Worm (Caenorhabditis elegans) whole organism, L1 larva: ENCODE measurements around the gene top-3.

Experiments
- C04F5.9 ChIP-seq: sonication (generic microtip); optimal IDR thresholded peaks from 2 replicates; lab custom pipeline; 2016; ENCODE audit warnings: missing genetic modification characterization, missing compliant biosample characterization
- F16B12.6 ChIP-seq: fragments of 150-350 bp; optimal IDR thresholded peaks from 2 replicates; lab custom pipeline; 2014; ENCODE audit warnings: missing biosample characterization, missing genetic modification characterization
- Y116A8C.19 ChIP-seq: sonication (generic microtip); optimal IDR thresholded peaks from 2 replicates; lab custom pipeline; 2016; ENCODE audit warnings: missing compliant biosample characterization, missing genetic modification characterization, borderline replicate concordance
- blmp-1 ChIP-seq: fragments of 150-350 bp; optimal IDR thresholded peaks from 2 replicates; lab custom pipeline; 2014; ENCODE audit warnings: missing biosample characterization, missing genetic modification characterization
- ceh-8 ChIP-seq: fragments of 200-800 bp; sonication (Bioruptor generic); optimal IDR thresholded peaks from 2 replicates; lab custom pipeline; 2018; ENCODE audit warnings: mild to moderate bottlenecking, missing genetic modification characterization, moderate library complexity, missing compliant biosample characterization
- ceh-82 ChIP-seq, 3 experiments: fragments of 150-350 bp in 1 of 3; sonication (generic microtip) in 2 of 3; optimal IDR thresholded peaks; 2 replicates each; lab custom pipeline; 2014 to 2017; ENCODE audit warnings: missing biosample characterization in 3 of 3, missing genetic modification characterization in 3 of 3
- ceh-90 ChIP-seq: sonication (generic microtip); optimal IDR thresholded peaks from 2 replicates; lab custom pipeline; 2016; ENCODE audit warnings: missing genetic modification characterization, missing compliant biosample characterization
- dpl-1 ChIP-seq, 3 experiments: fragments of 150-350 bp in 2 of 3; sonication (generic microtip) in 1 of 3; optimal IDR thresholded peaks; 2 replicates each; lab custom pipeline; 2014 to 2017; ENCODE audit warnings: missing biosample characterization in 3 of 3, missing genetic modification characterization in 3 of 3, missing genetic modification reagents in 3 of 3
- dsc-1 ChIP-seq: sonication (generic microtip); optimal IDR thresholded peaks from 2 replicates; lab custom pipeline; 2016; ENCODE audit warnings: mild to moderate bottlenecking, missing genetic modification characterization, missing compliant biosample characterization
- efl-1 ChIP-seq, 4 experiments: fragments of 150-350 bp; optimal IDR thresholded peaks in 3 of 4; peaks in 1 of 4; 1 replicate in 1 of 4; 2 replicates in 3 of 4; lab custom pipeline; 2014; ENCODE audit warnings: missing biosample characterization in 2 of 4, missing genetic modification characterization in 2 of 4, missing genetic modification reagents in 2 of 4
- egl-13 ChIP-seq: sonication (generic microtip); optimal IDR thresholded peaks from 2 replicates; lab custom pipeline; 2016; ENCODE audit warnings: missing genotype, missing genetic modification reagents, missing genetic modification characterization, missing compliant biosample characterization
- egl-27 ChIP-seq, 2 experiments: fragments of 150-350 bp in 1 of 2; sonication (generic microtip); optimal IDR thresholded peaks; 3 replicates each; lab custom pipeline; 2017 to 2018; ENCODE audit warnings: missing biosample characterization in 2 of 2, missing genetic modification characterization in 2 of 2, missing genetic modification reagents in 2 of 2
- elt-2 ChIP-seq: sonication (generic microtip); optimal IDR thresholded peaks from 2 replicates; lab custom pipeline; 2016; ENCODE audit warnings: missing genetic modification characterization, mild to moderate bottlenecking, inconsistent platforms, missing compliant biosample characterization, missing genetic modification reagents
- hlh-4 ChIP-seq: sonication (generic microtip); optimal IDR thresholded peaks from 2 replicates; lab custom pipeline; 2016; ENCODE audit warnings: mild to moderate bottlenecking, missing genetic modification characterization, missing compliant biosample characterization
- irx-1 ChIP-seq: sonication (generic microtip); optimal IDR thresholded peaks from 2 replicates; lab custom pipeline; 2016; ENCODE audit warnings: missing genetic modification characterization, missing compliant biosample characterization
- isw-1 ChIP-seq: fragments of 200-800 bp; sonication (Bioruptor generic); IDR thresholded peaks from 2 replicates; pipeline ENCODE4 v1.3.6; 2022; ENCODE audit warnings: missing genetic modification characterization, missing compliant biosample characterization
- lin-14 ChIP-seq: fragments of 200-800 bp; sonication (Bioruptor generic); optimal IDR thresholded peaks from 2 replicates; lab custom pipeline; 2018; ENCODE audit warnings: mild to moderate bottlenecking, missing genetic modification characterization, moderate library complexity, missing compliant biosample characterization
- lin-35 ChIP-seq, 2 experiments: fragments of 150-350 bp; optimal IDR thresholded peaks; 2 replicates each; lab custom pipeline; 2014; ENCODE audit warnings: missing biosample characterization in 2 of 2, missing genetic modification characterization in 2 of 2, missing genetic modification reagents in 2 of 2
- lin-39 ChIP-seq: fragments of 150-350 bp; optimal IDR thresholded peaks from 2 replicates; lab custom pipeline; 2014; ENCODE audit warnings: missing biosample characterization, missing genetic modification reagents, missing genetic modification characterization
- lsy-2 ChIP-seq, 2 experiments: fragments of 150-350 bp; optimal IDR thresholded peaks; 2 replicates each; lab custom pipeline; 2014; ENCODE audit warnings: missing biosample characterization in 2 of 2, missing genetic modification characterization in 2 of 2
- mab-9 ChIP-seq: fragments of 200-800 bp; sonication (Bioruptor generic); IDR thresholded peaks from 2 replicates; pipeline ENCODE4 v1.3.6; 2022; ENCODE audit warnings: missing genetic modification reagents, missing genetic modification characterization, missing compliant biosample characterization
- mdl-1 ChIP-seq, 2 experiments: fragments of 150-350 bp; optimal IDR thresholded peaks; 2 replicates each; lab custom pipeline; 2014 to 2017; ENCODE audit warnings: missing biosample characterization in 2 of 2, missing genetic modification characterization in 2 of 2, inconsistent platforms in 1 of 2
- mep-1 ChIP-seq: fragments of 150-350 bp; optimal IDR thresholded peaks from 2 replicates; lab custom pipeline; 2014; ENCODE audit warnings: missing biosample characterization, missing genetic modification characterization
- nhr-11 ChIP-seq: fragments of 150-350 bp; optimal IDR thresholded peaks from 2 replicates; lab custom pipeline; 2014; ENCODE audit warnings: missing biosample characterization, missing genetic modification characterization
- nhr-20 ChIP-seq: sonication (generic microtip); optimal IDR thresholded peaks from 2 replicates; lab custom pipeline; 2016; ENCODE audit warnings: mild to moderate bottlenecking, missing genetic modification characterization, missing compliant biosample characterization
- nhr-237 ChIP-seq: fragments of 150-350 bp; optimal IDR thresholded peaks from 2 replicates; lab custom pipeline; 2014; ENCODE audit warnings: missing biosample characterization, missing genetic modification characterization
- nhr-28 ChIP-seq: fragments of 150-350 bp; optimal IDR thresholded peaks from 2 replicates; lab custom pipeline; 2014; ENCODE audit warnings: missing biosample characterization, missing genetic modification characterization
- nhr-47 ChIP-seq: sonication (generic microtip); optimal IDR thresholded peaks from 2 replicates; lab custom pipeline; 2016; ENCODE audit warnings: mild to moderate bottlenecking, missing genetic modification characterization, moderate library complexity, missing compliant biosample characterization
- nhr-77 ChIP-seq: fragments of 150-350 bp; optimal IDR thresholded peaks from 2 replicates; lab custom pipeline; 2014; ENCODE audit warnings: missing biosample characterization, missing genetic modification characterization
- nhr-85 ChIP-seq: sonication (generic microtip); peaks from one replicate; lab custom pipeline; 2016; ENCODE audit warnings: missing genetic modification characterization, inconsistent platforms, missing compliant biosample characterization
- nhr-90 ChIP-seq: sonication (generic microtip); optimal IDR thresholded peaks from 2 replicates; lab custom pipeline; 2016; ENCODE audit warnings: mild to moderate bottlenecking, missing genetic modification characterization, missing compliant biosample characterization; ENCODE audit not compliant: poor library complexity
- rnt-1 ChIP-seq: sonication (generic microtip); optimal IDR thresholded peaks from 2 replicates; lab custom pipeline; 2016; ENCODE audit warnings: mild to moderate bottlenecking, missing genetic modification characterization, moderate library complexity, missing compliant biosample characterization
- skn-1 ChIP-seq: fragments of 150-350 bp; optimal IDR thresholded peaks from 2 replicates; lab custom pipeline; 2014; ENCODE audit warnings: missing biosample characterization, missing genetic modification characterization
- snpc-4 ChIP-seq: fragments of 150-350 bp; optimal IDR thresholded peaks from 2 replicates; lab custom pipeline; 2014; ENCODE audit warnings: missing biosample characterization, missing genetic modification characterization
- snu-23 ChIP-seq: sonication (generic microtip); optimal IDR thresholded peaks from 2 replicates; lab custom pipeline; 2016; ENCODE audit warnings: missing genetic modification characterization, missing compliant biosample characterization
- sox-4 ChIP-seq: sonication (generic microtip); optimal IDR thresholded peaks from 2 replicates; lab custom pipeline; 2016; ENCODE audit warnings: missing genetic modification characterization, missing compliant biosample characterization
- swsn-7 ChIP-seq: sonication (generic microtip); optimal IDR thresholded peaks from 2 replicates; lab custom pipeline; 2016; ENCODE audit warnings: missing genetic modification characterization, missing compliant biosample characterization
- tbx-2 ChIP-seq: sonication (generic microtip); optimal IDR thresholded peaks from 2 replicates; lab custom pipeline; 2016; ENCODE audit warnings: missing genetic modification characterization, missing compliant biosample characterization
- unc-130 ChIP-seq: fragments of 150-350 bp; optimal IDR thresholded peaks from 2 replicates; lab custom pipeline; 2017; ENCODE audit warnings: missing biosample characterization, missing genetic modification characterization, inconsistent platforms
- unc-62 ChIP-seq: fragments of 150-350 bp; optimal IDR thresholded peaks from 2 replicates; lab custom pipeline; 2014; ENCODE audit warnings: missing biosample characterization, missing genetic modification reagents, missing genetic modification characterization
- unc-86 ChIP-seq: sonication (generic microtip); optimal IDR thresholded peaks from 2 replicates; lab custom pipeline; 2016; ENCODE audit warnings: missing genetic modification characterization, missing compliant biosample characterization
- zag-1 ChIP-seq: fragments of 150-350 bp; optimal IDR thresholded peaks from 2 replicates; lab custom pipeline; 2014; ENCODE audit warnings: missing biosample characterization, missing genetic modification characterization

Gene top-3

ce11 chrIII:11918247-11918769 lies 41.7 kb downstream of the top-3 start, which contains the start of gene znf-593:
Gene znf-593, minus strand, starts transcription at chrIII:11918719.
- no peak for TF ChIP-seq unc-62
- TF ChIP-seq dpl-1 (GFP tag; optimal IDR thresholded peaks at IDR 0.05; lab: Kevin White, UChicago), result peak in 1 of 3 experiments; percentile 0
- no peak for TF ChIP-seq lin-35 (GFP tag; optimal IDR thresholded peaks at IDR 0.05; lab: Kevin White, UChicago)
- TF ChIP-seq efl-1 (optimal IDR thresholded peaks at IDR 0.05; lab: Kevin White, UChicago), result no peak
- peak in 1 of 2 experiments; percentile 90 for TF ChIP-seq efl-1 (GFP tag; optimal IDR thresholded peaks at IDR 0.05 in 1 of 2; lab: Kevin White, UChicago)
- TF ChIP-seq nhr-90 (tag; lab: Kevin White, UChicago), result peak; percentile 23
- no peak for TF ChIP-seq skn-1 (tag; lab: Kevin White, UChicago)
- peak; percentile 50 for TF ChIP-seq nhr-85 (tag; lab: Kevin White, UChicago)
- peak; percentile 2 for TF ChIP-seq irx-1 (tag; lab: Kevin White, UChicago)
- TF ChIP-seq rnt-1, result peak; percentile 9

ce11 chrIII:11917525-11917924 lies 42.5 kb downstream of the top-3 start:
- TF ChIP-seq zag-1 (no peak), mep-1 (tag; lab: Kevin White, UChicago) (no peak), F16B12.6 (tag; lab: Kevin White, UChicago) (no peak), elt-2 (tag; lab: Kevin White, UChicago) (no peak), ceh-90 (tag; lab: Kevin White, UChicago) (no peak), egl-27 (tag; optimal IDR thresholded peaks at IDR 0.05; lab: Kevin White, UChicago) (no peak), lin-39 (tag; lab: Kevin White, UChicago) (no peak), Y116A8C.19 (no peak)
- TF ChIP-seq, all 84 proteins: peak for 0

- TF ChIP-seq nhr-28 (tag; lab: Kevin White, UChicago) (no peak), tbx-2 (tag; lab: Kevin White, UChicago) (no peak), nhr-85 (tag; lab: Kevin White, UChicago) (no peak), blmp-1 (tag; lab: Kevin White, UChicago) (no peak), lin-35 (GFP tag; optimal IDR thresholded peaks at IDR 0.05; lab: Kevin White, UChicago) (no peak), nhr-11 (tag; lab: Kevin White, UChicago) (no peak)
These were observed 42.9 kb downstream of the top-3 start for ce11 chrIII:11917090-11917489.

ce11 chrIII:11916260-11916659 lies 43.7 kb downstream of the top-3 start:
- TF ChIP-seq F16B12.6 (tag; lab: Kevin White, UChicago) (no peak), isw-1 (GFP tag; lab: Robert Waterston, UW) (no peak), lin-39 (tag; lab: Kevin White, UChicago) (no peak), egl-13 (no peak), hlh-4 (tag; lab: Kevin White, UChicago) (no peak), mab-9 (GFP tag; lab: Robert Waterston, UW) (no peak), nhr-77 (tag; lab: Kevin White, UChicago) (no peak), rnt-1 (no peak), dsc-1 (no peak)

- TF ChIP-seq snpc-4 (tag; lab: Kevin White, UChicago) (peak; percentile 36), blmp-1 (tag; lab: Kevin White, UChicago) (no peak), nhr-20 (peak; percentile 35), swsn-7 (peak; percentile 37), nhr-237 (tag; lab: Kevin White, UChicago) (no peak), sox-4 (tag; lab: Kevin White, UChicago) (peak; percentile 16), nhr-77 (tag; lab: Kevin White, UChicago) (no peak), unc-86 (tag; lab: Kevin White, UChicago) (peak; percentile 17), unc-130 (peak; percentile 75), mep-1 (tag; lab: Kevin White, UChicago) (peak; percentile 24), snu-23 (GFP tag; lab: Kevin White, UChicago) (peak; percentile 53), lsy-2 (tag; optimal IDR thresholded peaks at IDR 0.05; lab: Kevin White, UChicago) (peak; percentile 52), dsc-1 (peak; percentile 47), ceh-8 (GFP tag; lab: Kevin White, UChicago) (peak; percentile 39), efl-1 (optimal IDR thresholded peaks at IDR 0.05; lab: Kevin White, UChicago) (peak; percentile 40 to 66), efl-1 (GFP tag; optimal IDR thresholded peaks at IDR 0.05 in 1 of 2; lab: Kevin White, UChicago) (peak; percentile 62 to 96), lin-35 (GFP tag; optimal IDR thresholded peaks at IDR 0.05; lab: Kevin White, UChicago) (peak; percentile 38 to 51), egl-13 (no peak), C04F5.9 (tag; lab: Kevin White, UChicago) (peak; percentile 3), isw-1 (GFP tag; lab: Robert Waterston, UW) (0 out of 2 replicates have a peak, but pooled peaks have one; percentile 13), tbx-2 (tag; lab: Kevin White, UChicago) (peak; percentile 33), ceh-82 (tag; optimal IDR thresholded peaks at IDR 0.05; lab: Kevin White, UChicago) (peak in 2 of 3 experiments; percentile 17 to 38), lin-14 (GFP tag; lab: Kevin White, UChicago) (no peak), dpl-1 (GFP tag; optimal IDR thresholded peaks at IDR 0.05; lab: Kevin White, UChicago) (peak; percentile 31 to 63 (median 52)), nhr-47 (tag; lab: Kevin White, UChicago) (peak; percentile 51), mdl-1 (tag; optimal IDR thresholded peaks at IDR 0.05; lab: Kevin White, UChicago) (peak in 1 of 2 experiments; percentile 1), nhr-85 (tag; lab: Kevin White, UChicago) (no peak)
These were observed 44.3 kb downstream of the top-3 start, which contains the start of the genes ndab-1 and npp-16 for ce11 chrIII:11915666-11916065. Gene ndab-1, minus strand, starts transcription at chrIII:11915712. Gene npp-16, plus strand, starts transcription at chrIII:11915928.
